Fruit fly (Drosophila melanogaster) whole organism, embryonic: ENCODE data around the gene nanos.

Source experiments
- Atf-2 ChIP-seq: fragments of 200-800 bp; sonication (Bioruptor generic); optimal IDR thresholded peaks from 2 replicates; lab custom pipeline; 2016; ENCODE audit warnings: missing biosample characterization, missing genetic modification characterization
- B-H2 ChIP-seq: fragments of 200-800 bp; sonication (Bioruptor generic); optimal IDR thresholded peaks from 2 replicates; lab custom pipeline; 2018; ENCODE audit warnings: missing biosample characterization, mild to moderate bottlenecking, missing genetic modification characterization
- CG10147 ChIP-seq: fragments of 200-800 bp; sonication (Bioruptor generic); optimal IDR thresholded peaks from 2 replicates; lab custom pipeline; 2019; ENCODE audit warnings: missing biosample characterization, mild to moderate bottlenecking, missing genetic modification characterization, moderate library complexity
- CG12071 ChIP-seq: fragments of 200-800 bp; sonication (Bioruptor generic); optimal IDR thresholded peaks from 3 replicates; lab custom pipeline; 2018; ENCODE audit warnings: missing biosample characterization, mild to moderate bottlenecking, missing genetic modification characterization
- CG12769 ChIP-seq: fragments of 200-800 bp; sonication (Bioruptor generic); optimal IDR thresholded peaks from 2 replicates; lab custom pipeline; 2019; ENCODE audit warnings: missing biosample characterization, mild to moderate bottlenecking, missing genetic modification characterization, moderate library complexity
- CG12942 ChIP-seq: fragments of 200-800 bp; sonication (Bioruptor generic); optimal IDR thresholded peaks from 3 replicates; lab custom pipeline; 2016; ENCODE audit warnings: missing biosample characterization, missing genetic modification characterization
- CG15696 ChIP-seq: fragments of 200-800 bp; sonication (Bioruptor generic); optimal IDR thresholded peaks from 2 replicates; lab custom pipeline; 2019; ENCODE audit warnings: missing biosample characterization, mild to moderate bottlenecking, missing genetic modification characterization, moderate library complexity
- CG17568 ChIP-seq: fragments of 200-800 bp; sonication (Bioruptor generic); optimal IDR thresholded peaks from 2 replicates; lab custom pipeline; 2018; ENCODE audit warnings: missing biosample characterization, mild to moderate bottlenecking, missing genetic modification characterization, moderate library complexity
- CG18764 ChIP-seq: fragments of 200-800 bp; sonication (Bioruptor generic); optimal IDR thresholded peaks from 3 replicates; lab custom pipeline; 2016; ENCODE audit warnings: missing biosample characterization, missing genetic modification characterization
- CG30020 ChIP-seq: fragments of 200-800 bp; optimal IDR thresholded peaks from 2 replicates; lab custom pipeline; 2019; ENCODE audit warnings: missing biosample characterization, mild to moderate bottlenecking, missing genetic modification characterization, moderate library complexity
- CG34224 ChIP-seq: fragments of 200-800 bp; sonication (Bioruptor generic); IDR thresholded peaks from 3 replicates; pipeline ENCODE4 v1.3.6; 2022; ENCODE audit warnings: missing biosample characterization, missing genetic modification characterization; ENCODE audit not compliant: partially characterized antibody
- CG3847 ChIP-seq: fragments of 200-800 bp; sonication (Bioruptor generic); IDR thresholded peaks from 2 replicates; pipeline ENCODE4 v1.3.6; 2022; ENCODE audit warnings: missing biosample characterization, missing genetic modification characterization
- CG43689 ChIP-seq: fragments of 200-800 bp; sonication (Bioruptor generic); IDR thresholded peaks from 2 replicates; pipeline ENCODE4 v1.3.6; 2022; ENCODE audit warnings: missing biosample characterization, missing genetic modification characterization
- CG4404 ChIP-seq: fragments of 200-800 bp; sonication (Bioruptor generic); IDR thresholded peaks from 2 replicates; pipeline ENCODE4 v1.3.6; 2022; ENCODE audit warnings: missing biosample characterization, missing genetic modification characterization
- CG4424 ChIP-seq: fragments of 200-800 bp; sonication (Bioruptor generic); optimal IDR thresholded peaks from 3 replicates; lab custom pipeline; 2016; ENCODE audit warnings: missing biosample characterization, missing genetic modification characterization
- CG4820 ChIP-seq: fragments of 200-800 bp; sonication (Bioruptor generic); optimal IDR thresholded peaks from 3 replicates; lab custom pipeline; 2016; ENCODE audit warnings: missing biosample characterization, missing genetic modification characterization
- CG7372 ChIP-seq: fragments of 200-800 bp; sonication (Bioruptor generic); IDR thresholded peaks from 2 replicates; pipeline ENCODE4 v1.3.6; 2022; ENCODE audit warnings: missing biosample characterization, missing genetic modification characterization
- CG9932 ChIP-seq: fragments of 200-800 bp; sonication (Bioruptor generic); IDR thresholded peaks from 2 replicates; pipeline ENCODE4 v1.3.6; 2022; ENCODE audit warnings: missing biosample characterization, missing genetic modification characterization
- Camta ChIP-seq: fragments of 200-800 bp; sonication (Bioruptor generic); optimal IDR thresholded peaks from 2 replicates; lab custom pipeline; 2016; ENCODE audit warnings: missing biosample characterization, missing genetic modification characterization
- CkIIα-i1 ChIP-seq: fragments of 200-800 bp; sonication (Bioruptor generic); IDR thresholded peaks from 2 replicates; pipeline ENCODE4 v1.3.6; 2022; ENCODE audit warnings: missing biosample characterization, missing genetic modification characterization
- Dad ChIP-seq: fragments of 200-800 bp; sonication (Bioruptor generic); optimal IDR thresholded peaks from 3 replicates; lab custom pipeline; 2016; ENCODE audit warnings: missing biosample characterization, missing genetic modification characterization
- Ets65A ChIP-seq: fragments of 200-800 bp; sonication (Bioruptor generic); peaks from one replicate; lab custom pipeline; 2016; ENCODE audit warnings: missing biosample characterization, missing genetic modification characterization
- Gug ChIP-seq: fragments of 200-800 bp; sonication (Bioruptor generic); IDR thresholded peaks from 4 replicates; pipeline ENCODE4 v1.3.6; 2022; ENCODE audit warnings: missing biosample characterization, missing genetic modification characterization
- Hr51 ChIP-seq, 2 experiments: fragments of 200-800 bp; sonication (Bioruptor generic); optimal IDR thresholded peaks; 2 replicates in 1 of 2; 3 replicates in 1 of 2; lab custom pipeline; 2016 to 2018; ENCODE audit warnings: missing biosample characterization in 2 of 2, missing genetic modification characterization in 2 of 2, mild to moderate bottlenecking in 1 of 2, moderate library complexity in 1 of 2
- NC2α ChIP-seq: fragments of 200-800 bp; sonication (Bioruptor generic); optimal IDR thresholded peaks from 2 replicates; lab custom pipeline; 2016; ENCODE audit warnings: missing biosample characterization, missing genetic modification characterization
- NfI ChIP-seq: fragments of 200-800 bp; sonication (Bioruptor generic); optimal IDR thresholded peaks from 3 replicates; lab custom pipeline; 2018; ENCODE audit warnings: missing biosample characterization, mild to moderate bottlenecking, missing genetic modification characterization, moderate library complexity
- Opbp ChIP-seq: fragments of 200-800 bp; sonication (Bioruptor generic); IDR thresholded peaks from 3 replicates; pipeline ENCODE4 v1.3.6; 2022; ENCODE audit warnings: missing biosample characterization, missing genetic modification characterization; ENCODE audit not compliant: partially characterized antibody
- PHDP ChIP-seq: fragments of 200-800 bp; sonication (Bioruptor generic); optimal IDR thresholded peaks from 3 replicates; lab custom pipeline; 2018; ENCODE audit warnings: missing biosample characterization, mild to moderate bottlenecking, missing genetic modification characterization, moderate library complexity
- Xrp1 ChIP-seq: fragments of 200-800 bp; sonication (Bioruptor generic); IDR thresholded peaks from 2 replicates; pipeline ENCODE4 v1.3.6; 2022; ENCODE audit warnings: missing biosample characterization, missing genetic modification characterization
- bab2 ChIP-seq: fragments of 200-800 bp; sonication (Bioruptor generic); optimal IDR thresholded peaks from 2 replicates; lab custom pipeline; 2016; ENCODE audit warnings: missing biosample characterization, missing genetic modification characterization
- bowl ChIP-seq: fragments of 200-800 bp; sonication (Bioruptor generic); IDR thresholded peaks from 2 replicates; pipeline ENCODE4 v1.3.6; 2022; ENCODE audit warnings: missing biosample characterization, missing genetic modification characterization
- cato ChIP-seq: fragments of 200-800 bp; sonication (Bioruptor generic); optimal IDR thresholded peaks from 2 replicates; lab custom pipeline; 2016; ENCODE audit warnings: missing biosample characterization, missing genetic modification characterization, borderline replicate concordance
- cg ChIP-seq: fragments of 200-800 bp; sonication (Bioruptor generic); optimal IDR thresholded peaks from 3 replicates; lab custom pipeline; 2019; ENCODE audit warnings: missing biosample characterization, mild to moderate bottlenecking, missing genetic modification characterization, moderate library complexity
- da ChIP-seq: fragments of 200-800 bp; sonication (Bioruptor generic); optimal IDR thresholded peaks from 2 replicates; lab custom pipeline; 2016; ENCODE audit warnings: missing biosample characterization, missing genetic modification characterization
- dati ChIP-seq: fragments of 200-800 bp; sonication (Bioruptor generic); IDR thresholded peaks from 2 replicates; pipeline ENCODE4 v1.3.6; 2022; ENCODE audit warnings: missing biosample characterization, missing genetic modification characterization
- dmrt99B ChIP-seq: fragments of 200-800 bp; sonication (Bioruptor generic); optimal IDR thresholded peaks from 2 replicates; lab custom pipeline; 2018; ENCODE audit warnings: missing biosample characterization, mild to moderate bottlenecking, missing genetic modification characterization, moderate library complexity
- esg ChIP-seq: fragments of 200-800 bp; sonication (Bioruptor generic); conservative IDR thresholded peaks from 2 replicates; pipeline ENCODE4 v1.3.6; 2022; ENCODE audit warnings: missing biosample characterization, missing genetic modification characterization
- h ChIP-seq: fragments of >200 bp; optimal IDR thresholded peaks from 2 replicates; lab custom pipeline; 2017
- hth ChIP-seq: fragments of >200 bp; optimal IDR thresholded peaks from 2 replicates; lab custom pipeline; 2017; ENCODE audit warnings: inconsistent platforms
- kah ChIP-seq: fragments of 200-800 bp; sonication (Bioruptor generic); optimal IDR thresholded peaks from 2 replicates; lab custom pipeline; 2018; ENCODE audit warnings: missing biosample characterization, mild to moderate bottlenecking, missing genetic modification characterization
- lbe ChIP-seq: fragments of 200-800 bp; sonication (Bioruptor generic); optimal IDR thresholded peaks from 2 replicates; lab custom pipeline; 2016; ENCODE audit warnings: missing biosample characterization, mild to moderate bottlenecking, missing genetic modification characterization
- odd ChIP-seq: fragments of 200-800 bp; sonication (Bioruptor generic); optimal IDR thresholded peaks from 2 replicates; lab custom pipeline; 2017; ENCODE audit warnings: missing biosample characterization, mild to moderate bottlenecking, missing genetic modification characterization
- pho ChIP-seq: fragments of 200-800 bp; sonication (Bioruptor generic); optimal IDR thresholded peaks from 2 replicates; lab custom pipeline; 2016; ENCODE audit warnings: missing biosample characterization, missing genetic modification characterization
- ranshi ChIP-seq: fragments of 200-800 bp; sonication (Bioruptor generic); IDR thresholded peaks from 2 replicates; pipeline ENCODE4 v1.3.6; 2022; ENCODE audit warnings: missing biosample characterization, missing genetic modification characterization
- seq ChIP-seq: fragments of 200-800 bp; sonication (Bioruptor generic); IDR thresholded peaks from 2 replicates; pipeline ENCODE4 v1.3.6; 2022; ENCODE audit warnings: missing biosample characterization, missing genetic modification characterization
- sna ChIP-seq: fragments of 200-800 bp; sonication (Bioruptor generic); IDR thresholded peaks from 2 replicates; pipeline ENCODE4 v1.3.6; 2022; ENCODE audit warnings: missing biosample characterization, missing genetic modification characterization; ENCODE audit not compliant: partially characterized antibody
- stwl ChIP-seq: fragments of 200-800 bp; sonication (Bioruptor generic); optimal IDR thresholded peaks from 3 replicates; lab custom pipeline; 2018; ENCODE audit warnings: missing biosample characterization, mild to moderate bottlenecking, missing genetic modification characterization, moderate library complexity
- tll ChIP-seq, 2 experiments: fragments of 200-800 bp in 1 of 2; fragments of >200 bp in 1 of 2; sonication (Bioruptor generic) in 1 of 2; optimal IDR thresholded peaks; 2 replicates each; lab custom pipeline; 2017 to 2019; ENCODE audit warnings: missing biosample characterization in 2 of 2, missing genetic modification characterization in 2 of 2, mild to moderate bottlenecking in 1 of 2, moderate library complexity in 1 of 2
- vvl ChIP-seq: fragments of 200-800 bp; sonication (Bioruptor generic); IDR thresholded peaks from 2 replicates; pipeline ENCODE4 v1.3.6; 2022; ENCODE audit warnings: missing biosample characterization, missing genetic modification characterization
- wdn ChIP-seq: fragments of 200-800 bp; sonication (Bioruptor generic); IDR thresholded peaks from 2 replicates; pipeline ENCODE4 v1.3.6; 2022; ENCODE audit warnings: missing biosample characterization, missing genetic modification characterization
- yki ChIP-seq: fragments of >200 bp; optimal IDR thresholded peaks from 3 replicates; lab custom pipeline; 2018

Gene nanos

DNA sequence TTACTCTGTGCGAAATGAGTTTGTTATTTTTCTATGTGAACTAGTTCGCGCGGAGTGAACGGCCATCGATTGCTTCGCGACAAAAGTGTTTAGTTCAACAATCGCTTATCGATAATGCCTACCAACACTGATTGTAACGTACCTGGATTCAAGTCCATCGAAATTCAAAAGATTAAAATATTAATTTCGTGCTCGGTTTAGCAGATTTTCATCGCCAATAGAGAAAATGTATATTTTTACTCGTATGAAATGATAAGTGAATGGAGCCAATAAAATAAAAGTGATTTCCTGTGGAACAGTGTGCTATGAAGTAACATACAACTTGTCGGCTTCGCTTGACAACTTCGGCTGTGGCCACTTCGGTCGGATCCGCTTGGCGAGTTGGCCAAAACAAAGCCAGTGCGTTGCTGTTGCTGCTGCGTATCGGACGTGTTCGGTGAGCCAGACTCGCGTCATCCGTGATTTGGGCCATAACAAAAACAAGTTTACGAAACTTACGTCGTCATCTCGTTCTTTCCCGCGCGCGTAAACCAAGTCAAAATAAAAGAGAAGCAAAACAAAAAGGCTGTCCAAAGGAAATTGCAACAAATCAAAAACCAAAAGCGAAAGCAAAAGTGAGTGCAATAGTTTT, 23.3 kb downstream of the nanos start, which contains the start of the genes CG5555 and myd (continued):
- TF ChIP-seq stwl (tag; lab: Kevin White, UChicago) = peak; percentile 92
- TF ChIP-seq CG43689 (GFP tag; lab: Robert Waterston, UW) = no peak
- TF ChIP-seq pho (GFP tag; lab: Kevin White, UChicago) = peak; percentile 73
- no peak for TF ChIP-seq Atf-2
- no peak for TF ChIP-seq CG7372 (GFP tag; lab: Robert Waterston, UW)
- TF ChIP-seq dati (GFP tag; lab: Robert Waterston, UW) = no peak
- TF ChIP-seq CG4424 (GFP tag; lab: Kevin White, UChicago) = no peak
- TF ChIP-seq yki (lab: Kevin White, UChicago) = no peak
- no peak for TF ChIP-seq NC2α
- no peak for TF ChIP-seq esg
- no peak for TF ChIP-seq da (GFP tag; lab: Kevin White, UChicago)
- TF ChIP-seq CG12769 (tag; lab: Kevin White, UChicago) = peak; percentile 53
- TF ChIP-seq bowl (GFP tag; lab: Robert Waterston, UW) = peak; percentile 19; the same call in 1 of the 2 replicates
- no peak for TF ChIP-seq kah (GFP tag; lab: Kevin White, UChicago)
- TF ChIP-seq CG30020 (tag; lab: Kevin White, UChicago) = no peak
- TF ChIP-seq vvl (GFP tag; lab: Robert Waterston, UW) = peak; percentile 65; the same call in 1 of the 2 replicates
- TF ChIP-seq CG18764 = no peak
- no peak for TF ChIP-seq Ets65A (GFP tag; lab: Kevin White, UChicago)
- peak in 1 of 2 experiments; percentile 38 for TF ChIP-seq Hr51 (GFP tag; optimal IDR thresholded peaks at IDR 0.05; lab: Kevin White, UChicago)
- TF ChIP-seq CG12071 (GFP tag; lab: Kevin White, UChicago) = no peak
- TF ChIP-seq CG15696 (tag; lab: Kevin White, UChicago) = no peak
- no peak for TF ChIP-seq h (lab: Kevin White, UChicago)
- peak; percentile 75 for TF ChIP-seq Opbp (GFP tag; lab: Robert Waterston, UW)
- TF ChIP-seq CG17568 (GFP tag; lab: Kevin White, UChicago) = no peak
- TF ChIP-seq odd (GFP tag; lab: Kevin White, UChicago) = no peak
- TF ChIP-seq CG34224 = peak; percentile 82
- TF ChIP-seq CG9932 (GFP tag; lab: Robert Waterston, UW) = peak; percentile 74
- peak; percentile 65 for TF ChIP-seq lbe (GFP tag; lab: Kevin White, UChicago)
- TF ChIP-seq hth (lab: Kevin White, UChicago) = no peak
- TF ChIP-seq Camta (GFP tag; lab: Kevin White, UChicago) = peak; percentile 28
- no peak for TF ChIP-seq cg (GFP tag; lab: Kevin White, UChicago)
- TF ChIP-seq CG10147 (GFP tag; lab: Kevin White, UChicago) = peak; percentile 0
- peak; percentile 50 for TF ChIP-seq NfI (GFP tag; lab: Kevin White, UChicago)
- peak; percentile 27 for TF ChIP-seq bab2 (GFP tag; lab: Kevin White, UChicago)
- peak; percentile 32 for TF ChIP-seq Dad
- no peak for TF ChIP-seq wdn (GFP tag; lab: Robert Waterston, UW)
- peak; percentile 23; the same call in 1 of the 2 replicates for TF ChIP-seq CG3847 (GFP tag; lab: Robert Waterston, UW)
- TF ChIP-seq cato (GFP tag; lab: Kevin White, UChicago) = no peak
- peak; percentile 82 for TF ChIP-seq sna (GFP tag; lab: Robert Waterston, UW)
- TF ChIP-seq CG4404 = no peak
- no peak for TF ChIP-seq Gug (GFP tag; lab: Robert Waterston, UW)
- no peak for TF ChIP-seq dmrt99B (tag; lab: Kevin White, UChicago)
- TF ChIP-seq tll (GFP tag; optimal IDR thresholded peaks at IDR 0.05; lab: Kevin White, UChicago) = no peak
- no peak for TF ChIP-seq CG4820 (GFP tag; lab: Kevin White, UChicago)
- no peak for TF ChIP-seq CG12942
- peak; percentile 27; the same call in 1 of the 2 replicates for TF ChIP-seq Xrp1 (GFP tag; lab: Robert Waterston, UW)
- TF ChIP-seq ranshi = peak; percentile 30; the same call in 1 of the 2 replicates
- no peak for TF ChIP-seq CkIIα-i1 (GFP tag; lab: Robert Waterston, UW)
- TF ChIP-seq seq = peak; percentile 15; the same call in 1 of the 2 replicates
- TF ChIP-seq PHDP (tag; lab: Kevin White, UChicago) = peak; percentile 63
- TF ChIP-seq B-H2 (GFP tag; lab: Kevin White, UChicago) = peak; percentile 59
